Worm (Caenorhabditis elegans): Measurements from ENCODE around the gene clec-217.

The clec-217 gene

ce11 chrV:7970519-7970918 is 11.9 kb upstream of the clec-217 start (continued):
- TF ChIP-seq unc-62 (GFP tag; optimal IDR thresholded peaks at IDR 0.05) (no peak), nhr-77 (tag; optimal IDR thresholded peaks at IDR 0.05) (no peak), nhr-237 (tag; optimal IDR thresholded peaks at IDR 0.05) (no peak), alr-1 (tag; optimal IDR thresholded peaks at IDR 0.05; ENCODE audit: borderline replicate concordance) (no peak), nhr-20 (tag; optimal IDR thresholded peaks at IDR 0.05) (peak; percentile 43), nhr-90 (tag; optimal IDR thresholded peaks at IDR 0.05; ENCODE audit: poor library complexity) (no peak), lin-39 (tag; optimal IDR thresholded peaks at IDR 0.05) (no peak), elt-2 (tag; optimal IDR thresholded peaks at IDR 0.05) (no peak), irx-1 (tag; optimal IDR thresholded peaks at IDR 0.05) (no peak), fos-1 (tag; optimal IDR thresholded peaks at IDR 0.05) (no peak), nhr-19 (GFP tag; conservative IDR thresholded peaks at IDR 0.05) (no peak), swsn-7 (tag; optimal IDR thresholded peaks at IDR 0.05) (no peak)

ce11 chrV:7969107-7969506 is 10.5 kb upstream of the clec-217 start, which contains the start of gene che-7:
TSS of gene che-7 (minus strand) at chrV:7969207.
- TF ChIP-seq sox-4 (tag; optimal IDR thresholded peaks at IDR 0.05) (no peak), pax-3 (tag; optimal IDR thresholded peaks at IDR 0.05) (no peak), ets-5 (GFP tag; IDR thresholded peaks at IDR 0.05) (no peak), sptf-1 (tag; optimal IDR thresholded peaks at IDR 0.05) (no peak), blmp-1 (tag; optimal IDR thresholded peaks at IDR 0.05) (no peak), pag-3 (tag; optimal IDR thresholded peaks at IDR 0.05; ENCODE audit: borderline replicate concordance, insufficient read depth) (no peak), tbx-2 (tag; optimal IDR thresholded peaks at IDR 0.05) (no peak)

- TF ChIP-seq fos-1 (tag; optimal IDR thresholded peaks at IDR 0.05): no peak
- no peak for TF ChIP-seq Y116A8C.19 (tag; optimal IDR thresholded peaks at IDR 0.05; ENCODE audit: borderline replicate concordance)
Measured at ce11 chrV:7964429-7964828, 5.8 kb upstream of the clec-217 start.

ce11 chrV:7956218-7956617 is 2.4 kb downstream of the clec-217 start, which contains the start of gene pals-34:
TSS of gene pals-34 (minus strand) at chrV:7956497.
- TF ChIP-seq rnt-1 (tag; optimal IDR thresholded peaks at IDR 0.05) (no peak), lin-13 (GFP tag; optimal IDR thresholded peaks at IDR 0.05) (no peak), fkh-4 (tag; optimal IDR thresholded peaks at IDR 0.05; ENCODE audit: borderline replicate concordance) (no peak), efl-1 (optimal IDR thresholded peaks at IDR 0.05) (no peak), efl-1 (GFP tag; optimal IDR thresholded peaks at IDR 0.05 in 1 of 2) (peak in 1 of 2 experiments; percentile 87), ztf-11 (tag; optimal IDR thresholded peaks at IDR 0.05) (no peak)

ce11 chrV:7955168-7955567 is 3.5 kb downstream of the clec-217 start, which contains the start of gene F26D11.12:
TSS of gene F26D11.12 (minus strand) at chrV:7955312.
- TF ChIP-seq alr-1 (tag; optimal IDR thresholded peaks at IDR 0.05; ENCODE audit: borderline replicate concordance): no peak
- no peak for TF ChIP-seq elt-2 (tag; optimal IDR thresholded peaks at IDR 0.05)
- TF ChIP-seq jun-1 (tag; optimal IDR thresholded peaks at IDR 0.05): no peak
- peak; percentile 62 for TF ChIP-seq skn-1 (tag; optimal IDR thresholded peaks at IDR 0.05)
- TF ChIP-seq lin-35 (GFP tag; optimal IDR thresholded peaks at IDR 0.05): peak; percentile 22 to 86
- no peak for TF ChIP-seq lin-13 (GFP tag; optimal IDR thresholded peaks at IDR 0.05)
- no peak for TF ChIP-seq grh-1 (GFP tag; IDR thresholded peaks at IDR 0.05)
- peak in 1 of 3 experiments; percentile 4 for TF ChIP-seq ceh-82 (tag; optimal IDR thresholded peaks at IDR 0.05)
- no peak for TF ChIP-seq egl-13 (tag; optimal IDR thresholded peaks at IDR 0.05)
- TF ChIP-seq C16A3.4 (tag; optimal IDR thresholded peaks at IDR 0.05): peak; percentile 15
- peak in 1 of 2 experiments; percentile 44 for TF ChIP-seq lsy-2 (tag; optimal IDR thresholded peaks at IDR 0.05)
- peak; percentile 38 for TF ChIP-seq zip-4 (GFP tag; optimal IDR thresholded peaks at IDR 0.05)
- no peak for TF ChIP-seq nhr-77 (tag; optimal IDR thresholded peaks at IDR 0.05)
- TF ChIP-seq dpl-1 (GFP tag; optimal IDR thresholded peaks at IDR 0.05): peak; percentile 44 to 73 (median 66)
- TF ChIP-seq lin-39 (tag; optimal IDR thresholded peaks at IDR 0.05): no peak
- no peak for TF ChIP-seq nhr-84 (tag; optimal IDR thresholded peaks at IDR 0.05)
- no peak for TF ChIP-seq nhr-12 (tag; optimal IDR thresholded peaks at IDR 0.05)
- TF ChIP-seq ama-1 (optimal IDR thresholded peaks at IDR 0.05): no peak
- TF ChIP-seq tlp-1 (tag; optimal IDR thresholded peaks at IDR 0.05): no peak
- TF ChIP-seq efl-1 (optimal IDR thresholded peaks at IDR 0.05): peak; percentile 56 to 66
- peak; percentile 68 to 98 for TF ChIP-seq efl-1 (GFP tag; optimal IDR thresholded peaks at IDR 0.05 in 1 of 2)

Data from whole organism, L1 larva.